Worm (Caenorhabditis elegans) whole organism, L4 larva: ENCODE data around the gene clec-206.

ENCODE experiments used
- D1046.2 ChIP-seq: fragments of 200-800 bp; sonication (Bioruptor generic); IDR thresholded peaks from 2 replicates; pipeline ENCODE4 v1.3.6; 2022; ENCODE audit warnings: missing genetic modification characterization, missing compliant biosample characterization
- F26F4.8 ChIP-seq: fragments of 200-800 bp; sonication (Bioruptor generic); conservative IDR thresholded peaks from 2 replicates; pipeline ENCODE4 v1.3.6; 2022; ENCODE audit warnings: missing genetic modification characterization, missing compliant biosample characterization
- F37D6.2 ChIP-seq: sonication (generic microtip); optimal IDR thresholded peaks from 2 replicates; lab custom pipeline; 2016; ENCODE audit warnings: mild to moderate bottlenecking, missing genetic modification characterization, missing compliant biosample characterization
- F49E8.2 ChIP-seq: sonication (generic microtip); optimal IDR thresholded peaks from 2 replicates; lab custom pipeline; 2016; ENCODE audit warnings: missing compliant biosample characterization, mild to moderate bottlenecking, missing genetic modification characterization, borderline replicate concordance
- T20F7.1 ChIP-seq: fragments of 200-800 bp; sonication (Bioruptor generic); optimal IDR thresholded peaks from 2 replicates; lab custom pipeline; 2018; ENCODE audit warnings: mild to moderate bottlenecking, missing genetic modification characterization, missing compliant biosample characterization
- T26A8.4 ChIP-seq: fragments of 200-800 bp; sonication (Bioruptor generic); IDR thresholded peaks from 2 replicates; pipeline ENCODE4 v1.3.6; 2022; ENCODE audit warnings: missing genetic modification characterization, missing compliant biosample characterization
- Y48G9A.11 ChIP-seq: fragments of 200-800 bp; sonication (Bioruptor generic); IDR thresholded peaks from 2 replicates; pipeline ENCODE4 v1.3.6; 2022; ENCODE audit warnings: missing genetic modification reagents, missing genetic modification characterization, missing compliant biosample characterization
- ZK546.5 ChIP-seq, 2 experiments: sonication (generic microtip); optimal IDR thresholded peaks; 2 replicates each; lab custom pipeline; 2017; ENCODE audit warnings: missing biosample characterization in 2 of 2, missing genetic modification characterization in 2 of 2
- aha-1 ChIP-seq: fragments of 150-350 bp; peaks from one replicate; lab custom pipeline; 2014; ENCODE audit warnings: missing biosample characterization, missing genetic modification characterization
- aly-2 ChIP-seq: sonication (generic microtip); optimal IDR thresholded peaks from 2 replicates; lab custom pipeline; 2018; ENCODE audit warnings: missing biosample characterization, missing genetic modification characterization
- attf-4 ChIP-seq: sonication (generic microtip); optimal IDR thresholded peaks from 3 replicates; lab custom pipeline; 2017; ENCODE audit warnings: missing biosample characterization, missing genetic modification characterization
- ceh-62 ChIP-seq: sonication (generic microtip); optimal IDR thresholded peaks from 2 replicates; lab custom pipeline; 2017; ENCODE audit warnings: missing biosample characterization, missing genetic modification characterization
- ces-1 ChIP-seq: fragments of 150-350 bp; sonication (generic microtip); optimal IDR thresholded peaks from 4 replicates; lab custom pipeline; 2014; ENCODE audit warnings: missing biosample characterization, missing genetic modification reagents, missing genetic modification characterization
- daf-12 ChIP-seq: fragments of 150-350 bp; optimal IDR thresholded peaks from 2 replicates; lab custom pipeline; 2014; ENCODE audit warnings: missing biosample characterization, missing genetic modification reagents, missing genetic modification characterization
- daf-16 ChIP-seq, 3 experiments: sonication (generic microtip); optimal IDR thresholded peaks; 2 replicates each; lab custom pipeline; 2016 to 2017; ENCODE audit warnings: missing genetic modification characterization in 3 of 3, missing genetic modification reagents in 3 of 3, mild to moderate bottlenecking in 2 of 3, missing compliant biosample characterization in 2 of 3, missing biosample characterization in 1 of 3, moderate library complexity in 1 of 3
- daf-8 ChIP-seq: fragments of 200-800 bp; sonication (Bioruptor generic); IDR thresholded peaks from 2 replicates; pipeline ENCODE4 v1.3.6; 2022; ENCODE audit warnings: missing genetic modification characterization, missing compliant biosample characterization
- dmd-6 ChIP-seq: fragments of 200-800 bp; sonication (Bioruptor generic); IDR thresholded peaks from 2 replicates; pipeline ENCODE4 v1.3.6; 2022; ENCODE audit warnings: missing genetic modification reagents, missing genetic modification characterization, missing compliant biosample characterization
- dve-1 ChIP-seq: sonication (generic microtip); optimal IDR thresholded peaks from 2 replicates; lab custom pipeline; 2017; ENCODE audit warnings: antibody characterized with exemption, mild to moderate bottlenecking, missing genetic modification characterization, missing compliant biosample characterization; ENCODE audit not compliant: insufficient read depth
- egl-27 ChIP-seq: sonication (generic microtip); optimal IDR thresholded peaks from 3 replicates; lab custom pipeline; 2017; ENCODE audit warnings: missing biosample characterization, missing genetic modification reagents, missing genetic modification characterization
- hlh-11 ChIP-seq: fragments of 200-800 bp; sonication (Bioruptor generic); optimal IDR thresholded peaks from 2 replicates; lab custom pipeline; 2018; ENCODE audit warnings: mild to moderate bottlenecking, missing genetic modification characterization, missing compliant biosample characterization
- hlh-30 ChIP-seq: sonication (generic microtip); optimal IDR thresholded peaks from 2 replicates; lab custom pipeline; 2017; ENCODE audit warnings: antibody characterized with exemption, mild to moderate bottlenecking, missing genetic modification characterization, missing compliant biosample characterization; ENCODE audit not compliant: insufficient read depth
- jun-1 ChIP-seq: fragments of 150-350 bp; optimal IDR thresholded peaks from 2 replicates; lab custom pipeline; 2014; ENCODE audit warnings: missing biosample characterization, missing genetic modification reagents, missing genetic modification characterization
- lir-3 ChIP-seq: sonication (generic microtip); optimal IDR thresholded peaks from 2 replicates; lab custom pipeline; 2016; ENCODE audit warnings: mild to moderate bottlenecking, missing genetic modification characterization, missing compliant biosample characterization
- lsy-2 ChIP-seq, 2 experiments: fragments of 150-350 bp in 1 of 2; sonication (generic microtip) in 1 of 2; optimal IDR thresholded peaks; 2 replicates each; lab custom pipeline; 2014 to 2017; ENCODE audit warnings: missing biosample characterization in 2 of 2, missing genetic modification characterization in 2 of 2
- madf-5 ChIP-seq, 2 experiments: fragments of 200-800 bp; sonication (Bioruptor generic); IDR thresholded peaks; 2 replicates each; pipeline ENCODE4 v1.3.6; 2022; ENCODE audit warnings: missing compliant biosample characterization in 2 of 2, missing genetic modification characterization in 2 of 2
- madf-9 ChIP-seq: fragments of 200-800 bp; sonication (Bioruptor generic); conservative IDR thresholded peaks from 2 replicates; pipeline ENCODE4 v1.3.6; 2022; ENCODE audit warnings: missing genetic modification reagents, missing genetic modification characterization, missing compliant biosample characterization
- mdt-29 ChIP-seq: fragments of 200-800 bp; sonication (Bioruptor generic); IDR thresholded peaks from 2 replicates; pipeline ENCODE4 v1.3.6; 2022; ENCODE audit warnings: missing genetic modification reagents, missing genetic modification characterization, missing compliant biosample characterization
- mxl-2 ChIP-seq: fragments of 200-800 bp; sonication (Bioruptor generic); conservative IDR thresholded peaks from 2 replicates; pipeline ENCODE4 v1.3.6; 2022; ENCODE audit warnings: missing genetic modification reagents, missing genetic modification characterization, missing compliant biosample characterization
- nhr-102 ChIP-seq: sonication (generic microtip); optimal IDR thresholded peaks from 2 replicates; lab custom pipeline; 2016; ENCODE audit warnings: mild to moderate bottlenecking, missing genetic modification characterization, moderate library complexity, missing compliant biosample characterization
- nhr-111 ChIP-seq: fragments of 200-800 bp; sonication (Bioruptor generic); optimal IDR thresholded peaks from 2 replicates; lab custom pipeline; 2018; ENCODE audit warnings: mild to moderate bottlenecking, missing genetic modification characterization, missing compliant biosample characterization
- nhr-25 ChIP-seq: sonication (generic microtip); optimal IDR thresholded peaks from 2 replicates; lab custom pipeline; 2017; ENCODE audit warnings: missing genetic modification characterization, mild to moderate bottlenecking, missing compliant biosample characterization, antibody characterized with exemption, moderate library complexity, borderline replicate concordance; ENCODE audit not compliant: insufficient read depth
- nhr-28 ChIP-seq: fragments of 150-350 bp; optimal IDR thresholded peaks from 2 replicates; lab custom pipeline; 2014; ENCODE audit warnings: missing biosample characterization, missing genetic modification characterization
- nhr-48 ChIP-seq: sonication (generic microtip); optimal IDR thresholded peaks from 2 replicates; lab custom pipeline; 2016; ENCODE audit warnings: mild to moderate bottlenecking, missing genetic modification characterization, missing compliant biosample characterization
- nhr-76 ChIP-seq: fragments of 150-350 bp; optimal IDR thresholded peaks from 2 replicates; lab custom pipeline; 2014; ENCODE audit warnings: missing biosample characterization, missing genetic modification characterization
- nhr-77 ChIP-seq: fragments of 150-350 bp; optimal IDR thresholded peaks from 2 replicates; lab custom pipeline; 2014; ENCODE audit warnings: missing biosample characterization, missing genetic modification characterization
- saeg-2 ChIP-seq: fragments of 200-800 bp; sonication (Bioruptor generic); IDR thresholded peaks from 2 replicates; pipeline ENCODE4 v1.3.6; 2022; ENCODE audit warnings: missing genetic modification reagents, missing genetic modification characterization, missing compliant biosample characterization
- snpc-1.2 ChIP-seq: fragments of 200-800 bp; sonication (Bioruptor generic); IDR thresholded peaks from 2 replicates; pipeline ENCODE4 v1.3.6; 2022; ENCODE audit warnings: missing genetic modification reagents, missing genetic modification characterization, missing compliant biosample characterization
- snpc-4 ChIP-seq: fragments of 150-350 bp; optimal IDR thresholded peaks from 2 replicates; lab custom pipeline; 2014; ENCODE audit warnings: missing biosample characterization, missing genetic modification characterization
- spr-1 ChIP-seq: sonication (generic microtip); optimal IDR thresholded peaks from 2 replicates; lab custom pipeline; 2016; ENCODE audit warnings: mild to moderate bottlenecking, missing genetic modification characterization, missing compliant biosample characterization
- tra-1 ChIP-seq: fragments of 200-800 bp; sonication (Bioruptor generic); IDR thresholded peaks from 2 replicates; pipeline ENCODE4 v1.3.6; 2022; ENCODE audit warnings: missing genetic modification reagents, missing genetic modification characterization, missing compliant biosample characterization
- unc-62 ChIP-seq, 3 experiments: fragments of 150-350 bp in 1 of 3; sonication (generic microtip); optimal IDR thresholded peaks in 2 of 3; peaks in 1 of 3; 1 replicate in 1 of 3; 2 replicates in 2 of 3; lab custom pipeline; 2014 to 2017; ENCODE audit warnings: missing biosample characterization in 3 of 3, missing genetic modification characterization in 3 of 3, missing genetic modification reagents in 3 of 3, missing genotype in 1 of 3
- zag-1 ChIP-seq: fragments of 150-350 bp; optimal IDR thresholded peaks from 2 replicates; lab custom pipeline; 2014; ENCODE audit warnings: missing biosample characterization, missing genetic modification characterization
- zfp-2 ChIP-seq: sonication (generic microtip); optimal IDR thresholded peaks from 2 replicates; lab custom pipeline; 2016; ENCODE audit warnings: mild to moderate bottlenecking, missing genetic modification characterization, missing compliant biosample characterization
- zfp-3 ChIP-seq: fragments of 200-800 bp; sonication (Bioruptor generic); conservative IDR thresholded peaks from 2 replicates; pipeline ENCODE4 v1.3.6; 2022; ENCODE audit warnings: missing genetic modification reagents, missing genetic modification characterization, missing compliant biosample characterization
- zip-2 ChIP-seq: fragments of 150-350 bp; optimal IDR thresholded peaks from 2 replicates; lab custom pipeline; 2014; ENCODE audit warnings: missing biosample characterization, missing genetic modification characterization
- ztf-11 ChIP-seq: fragments of 150-350 bp; optimal IDR thresholded peaks from 2 replicates; lab custom pipeline; 2014; ENCODE audit warnings: missing biosample characterization, missing genetic modification characterization
- ztf-7 ChIP-seq: fragments of 150-350 bp; optimal IDR thresholded peaks from 2 replicates; lab custom pipeline; 2014; ENCODE audit warnings: missing biosample characterization, missing genetic modification characterization

Gene clec-206

DNA sequence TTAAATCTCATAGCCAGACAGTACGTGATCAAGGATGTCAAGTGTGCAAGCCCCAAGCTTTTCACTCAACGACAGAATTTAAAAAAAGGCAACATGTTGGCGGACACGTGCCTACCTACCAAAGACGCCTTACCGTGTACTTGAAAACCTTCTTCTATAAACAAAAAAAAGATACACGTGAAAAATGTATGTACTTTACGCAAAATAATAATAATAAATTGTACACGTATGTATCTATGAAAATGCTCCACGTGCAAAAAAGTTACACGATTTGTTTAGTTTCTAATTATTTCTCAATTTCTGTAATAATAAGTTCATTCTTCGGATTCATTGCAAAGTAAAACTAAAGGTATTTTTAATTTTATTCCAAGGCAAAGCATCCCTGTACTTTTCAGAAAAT, 530 bp upstream of the clec-206 start, which contains the start of gene cysl-4:
Gene cysl-4 (plus strand): TSS at position 301 of the 400 bp plus-strand sequence.
- TF ChIP-seq unc-62 (GFP tag; optimal IDR thresholded peaks at IDR 0.05 in 1 of 2; lab: Kevin White, UChicago), result peak in 1 of 2 experiments; percentile 16
- no peak for TF ChIP-seq unc-62 (tag; optimal IDR thresholded peaks at IDR 0.05; lab: Kevin White, UChicago)
- TF ChIP-seq zfp-3 (GFP tag; lab: Robert Waterston, UW), result no peak

ce11 chrV:1999531-2000094, 4.5 kb downstream of the clec-206 start, which contains the start of gene alh-5:
Gene alh-5 (minus strand): TSS chrV:1999581.
- TF ChIP-seq lsy-2 (tag; optimal IDR thresholded peaks at IDR 0.05; lab: Kevin White, UChicago), result no peak
- TF ChIP-seq ZK546.5 (tag; optimal IDR thresholded peaks at IDR 0.05; lab: Kevin White, UChicago), result no peak
- peak; percentile 55 for TF ChIP-seq nhr-77 (tag; lab: Kevin White, UChicago)
- no peak for TF ChIP-seq D1046.2 (GFP tag; lab: Robert Waterston, UW)
- no peak for TF ChIP-seq tra-1 (GFP tag; lab: Robert Waterston, UW)
- no peak for TF ChIP-seq aly-2 (tag; lab: Kevin White, UChicago)
- no peak for TF ChIP-seq madf-9 (GFP tag; lab: Robert Waterston, UW)
- TF ChIP-seq mdt-29 (GFP tag; lab: Robert Waterston, UW), result no peak
- no peak for TF ChIP-seq daf-12 (tag; lab: Kevin White, UChicago)
- peak; percentile 58 for TF ChIP-seq dve-1
- no peak for TF ChIP-seq daf-16 (GFP tag; optimal IDR thresholded peaks at IDR 0.05; lab: Kevin White, UChicago)
- TF ChIP-seq daf-16 (tag; optimal IDR thresholded peaks at IDR 0.05; lab: Kevin White, UChicago), result peak; percentile 86
- no peak for TF ChIP-seq F37D6.2 (tag; lab: Kevin White, UChicago)
- TF ChIP-seq spr-1 (tag; lab: Kevin White, UChicago), result no peak
- TF ChIP-seq F49E8.2 (tag; lab: Kevin White, UChicago), result no peak
- TF ChIP-seq lir-3 (tag; lab: Kevin White, UChicago), result no peak
- TF ChIP-seq zfp-3 (GFP tag; lab: Robert Waterston, UW), result no peak
- no peak for TF ChIP-seq ztf-11 (tag; lab: Kevin White, UChicago)
- no peak for TF ChIP-seq daf-8 (GFP tag; lab: Robert Waterston, UW)
- no peak for TF ChIP-seq zag-1 (tag; lab: Kevin White, UChicago)
- TF ChIP-seq Y48G9A.11, result no peak
- no peak for TF ChIP-seq ceh-62 (tag; lab: Kevin White, UChicago)
- peak; percentile 40 for TF ChIP-seq aha-1 (tag; lab: Kevin White, UChicago)
- no peak for TF ChIP-seq nhr-25 (tag; lab: Kevin White, UChicago)
- no peak for TF ChIP-seq T26A8.4 (GFP tag; lab: Robert Waterston, UW)
- no peak for TF ChIP-seq nhr-76 (tag; lab: Kevin White, UChicago)
- no peak for TF ChIP-seq egl-27
- TF ChIP-seq hlh-30 (tag; lab: Kevin White, UChicago), result peak; percentile 68
- TF ChIP-seq ces-1 (GFP tag; lab: Kevin White, UChicago), result no peak
- TF ChIP-seq F26F4.8 (GFP tag; lab: Robert Waterston, UW), result no peak
- peak; percentile 31 for TF ChIP-seq hlh-11 (tag; lab: Kevin White, UChicago)
- no peak for TF ChIP-seq snpc-4 (tag; lab: Kevin White, UChicago)
- no peak for TF ChIP-seq nhr-111 (GFP tag; lab: Kevin White, UChicago)
- no peak for TF ChIP-seq nhr-48
- no peak for TF ChIP-seq mxl-2
- no peak for TF ChIP-seq ztf-7 (tag; lab: Kevin White, UChicago)
- TF ChIP-seq attf-4, result no peak
- peak; percentile 99 for TF ChIP-seq nhr-28 (tag; lab: Kevin White, UChicago)
- TF ChIP-seq T20F7.1 (GFP tag; lab: Kevin White, UChicago), result no peak
- no peak for TF ChIP-seq madf-5 (GFP tag; IDR thresholded peaks at IDR 0.05; lab: Robert Waterston, UW)
- no peak for TF ChIP-seq unc-62 (GFP tag; optimal IDR thresholded peaks at IDR 0.05 in 1 of 2; lab: Kevin White, UChicago)
- no peak for TF ChIP-seq unc-62 (tag; optimal IDR thresholded peaks at IDR 0.05; lab: Kevin White, UChicago)
- no peak for TF ChIP-seq zfp-2
- TF ChIP-seq zip-2 (tag; lab: Kevin White, UChicago), result no peak
- TF ChIP-seq nhr-102 (tag; lab: Kevin White, UChicago), result no peak
- TF ChIP-seq snpc-1.2 (GFP tag; lab: Robert Waterston, UW), result no peak
- TF ChIP-seq jun-1 (tag; lab: Kevin White, UChicago), result no peak
- TF ChIP-seq saeg-2 (GFP tag; lab: Robert Waterston, UW), result no peak
- TF ChIP-seq dmd-6 (GFP tag; lab: Robert Waterston, UW), result peak; percentile 35; the same call in 1 of the 2 replicates
